Worm (Caenorhabditis elegans): ENCODE results near the gene str-149.

str-149 gene

DNA sequence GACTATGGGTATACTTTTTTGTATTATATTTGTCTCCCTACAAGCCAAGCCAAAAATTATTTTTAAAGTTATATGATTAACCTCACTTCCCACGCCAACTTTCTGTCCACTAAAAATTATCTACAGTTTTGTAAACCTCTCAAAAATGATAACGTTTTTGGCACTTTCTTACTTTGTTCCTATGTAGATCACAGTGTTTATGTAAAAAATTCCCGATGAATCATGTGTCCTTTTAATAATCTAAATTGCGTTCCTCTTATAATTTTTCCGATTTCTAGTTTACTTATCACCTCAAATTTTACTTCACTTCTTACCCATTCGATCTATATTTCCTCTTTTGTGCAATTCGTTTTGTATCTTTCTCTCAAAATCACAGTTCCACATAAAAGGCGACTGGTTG lies 31.0 kb downstream of the str-149 start:
- no peak for TF ChIP-seq ceh-45 (GFP tag; IDR thresholded peaks at IDR 0.05)
- TF ChIP-seq madf-2 (tag; optimal IDR thresholded peaks at IDR 0.05) = no peak
- no peak for TF ChIP-seq ets-4 (tag; optimal IDR thresholded peaks at IDR 0.05)
- no peak for TF ChIP-seq pax-1 (tag; optimal IDR thresholded peaks at IDR 0.05)
- no peak for TF ChIP-seq lim-6 (tag; optimal IDR thresholded peaks at IDR 0.05)
- TF ChIP-seq dve-1 (tag; optimal IDR thresholded peaks at IDR 0.05) = no peak
- no peak for TF ChIP-seq F13H6.1 (tag; optimal IDR thresholded peaks at IDR 0.05)
- no peak for TF ChIP-seq fax-1 (tag; optimal IDR thresholded peaks at IDR 0.05)
- TF ChIP-seq ahr-1 (tag; optimal IDR thresholded peaks at IDR 0.05) = no peak
- TF ChIP-seq nfya-1 (tag; optimal IDR thresholded peaks at IDR 0.05) = no peak
- no peak for TF ChIP-seq tbx-7 (tag; optimal IDR thresholded peaks at IDR 0.05)
- TF ChIP-seq ceh-18 (tag; optimal IDR thresholded peaks at IDR 0.05) = no peak
- no peak for TF ChIP-seq nhr-11 (tag; optimal IDR thresholded peaks at IDR 0.05)
- TF ChIP-seq unc-3 (GFP tag; conservative IDR thresholded peaks at IDR 0.05) = no peak
- no peak for TF ChIP-seq unc-3 (tag; optimal IDR thresholded peaks at IDR 0.05)

DNA sequence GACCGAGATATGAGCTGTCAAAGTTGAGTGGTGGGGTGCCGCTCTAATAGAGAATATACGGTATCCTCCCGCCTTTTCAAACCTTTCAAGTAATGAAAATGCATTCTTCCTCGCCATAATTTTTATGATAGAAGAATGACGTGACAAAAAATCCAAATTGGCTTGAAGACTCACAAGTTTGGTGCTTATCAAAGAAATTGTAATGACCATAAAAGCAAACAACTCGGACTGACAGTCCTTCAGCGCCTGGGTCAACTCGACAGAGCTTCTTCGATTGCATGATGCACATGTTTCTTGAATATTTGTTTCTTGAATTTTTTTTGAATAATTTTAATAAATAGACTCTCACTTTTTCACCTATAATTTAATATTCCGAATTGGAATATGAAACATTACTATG lies 32.2 kb downstream of the str-149 start:
- TF ChIP-seq F13H6.1 (tag; optimal IDR thresholded peaks at IDR 0.05) = no peak
- no peak for TF ChIP-seq lin-11 (tag; optimal IDR thresholded peaks at IDR 0.05)
- TF ChIP-seq pha-4 (tag; optimal IDR thresholded peaks at IDR 0.05) = no peak
- no peak for TF ChIP-seq ceh-30 (tag; optimal IDR thresholded peaks at IDR 0.05)
- TF ChIP-seq unc-42 (tag; optimal IDR thresholded peaks at IDR 0.05) = no peak
- no peak for TF ChIP-seq ceh-14 (tag; optimal IDR thresholded peaks at IDR 0.05)

DNA sequence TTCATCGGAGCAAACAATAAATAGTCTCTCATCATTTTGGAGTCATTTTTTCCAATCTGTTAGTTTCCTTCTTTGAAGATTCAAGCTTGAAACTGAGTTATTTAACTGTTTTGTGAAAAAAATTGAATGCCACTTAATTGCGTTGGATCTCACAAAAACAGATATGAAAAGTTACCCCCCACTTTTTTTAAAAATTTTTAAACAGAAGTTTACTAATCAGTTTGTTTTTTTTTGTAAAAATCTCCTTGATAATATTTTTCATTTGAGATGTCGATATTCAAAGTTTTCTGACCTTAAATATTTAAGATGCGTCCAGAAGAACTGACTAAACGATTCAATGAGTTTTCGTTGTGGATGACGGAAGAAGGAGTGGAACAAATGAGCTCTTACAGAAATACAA lies 33.0 kb downstream of the str-149 start, which contains the start of gene Y32B12C.1:
TSS of gene Y32B12C.1 (plus strand) at position 301 of the 400 bp plus-strand sequence.
- TF ChIP-seq tbx-2 (tag; optimal IDR thresholded peaks at IDR 0.05) = no peak
- no peak for TF ChIP-seq ztf-16 (tag; optimal IDR thresholded peaks at IDR 0.05)
- no peak for TF ChIP-seq pros-1 (tag; optimal IDR thresholded peaks at IDR 0.05)
- no peak for TF ChIP-seq eyg-1 (tag; optimal IDR thresholded peaks at IDR 0.05)
- no peak for TF ChIP-seq ceh-14 (tag; optimal IDR thresholded peaks at IDR 0.05)
- TF ChIP-seq zip-5 (tag; optimal IDR thresholded peaks at IDR 0.05) = no peak
- TF ChIP-seq ceh-2 (tag; optimal IDR thresholded peaks at IDR 0.05) = no peak
- no peak for TF ChIP-seq hlh-6 (tag; optimal IDR thresholded peaks at IDR 0.05)
- no peak for TF ChIP-seq C38D4.7 (GFP tag; optimal IDR thresholded peaks at IDR 0.05)
- no peak for TF ChIP-seq tbx-7 (tag; optimal IDR thresholded peaks at IDR 0.05)
- TF ChIP-seq ceh-34 (tag; optimal IDR thresholded peaks at IDR 0.05) = no peak
- TF ChIP-seq unc-3 (GFP tag; conservative IDR thresholded peaks at IDR 0.05) = no peak
- no peak for TF ChIP-seq unc-3 (tag; optimal IDR thresholded peaks at IDR 0.05)
- TF ChIP-seq unc-86 (tag; optimal IDR thresholded peaks at IDR 0.05) = no peak
- TF ChIP-seq C08G9.2 (tag; optimal IDR thresholded peaks at IDR 0.05) = no peak
- no peak for TF ChIP-seq T23F11.4 (GFP tag; optimal IDR thresholded peaks at IDR 0.05)

DNA sequence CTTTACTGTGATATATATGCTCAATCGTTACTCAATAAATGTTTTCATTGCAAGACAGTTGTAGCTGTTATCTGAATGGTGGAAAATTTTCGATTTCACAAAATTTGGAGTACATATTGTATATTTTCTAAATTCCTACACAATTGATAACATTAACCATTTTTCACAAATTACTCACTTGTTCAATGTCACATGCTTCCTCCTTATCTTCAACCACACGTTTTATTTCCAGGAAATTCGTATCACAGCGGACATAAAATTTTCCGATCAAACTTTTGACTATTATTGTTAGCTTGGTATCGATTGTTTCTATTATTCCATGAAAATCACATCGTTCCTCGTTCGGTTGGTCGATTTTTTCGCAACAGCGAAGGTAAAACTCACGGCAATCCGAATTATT lies 35.2 kb downstream of the str-149 start:
- TF ChIP-seq pag-3 (tag; optimal IDR thresholded peaks at IDR 0.05; ENCODE audit: borderline replicate concordance) (no peak), unc-55 (GFP tag; optimal IDR thresholded peaks at IDR 0.05) (no peak), sox-4 (tag; optimal IDR thresholded peaks at IDR 0.05) (no peak), ceh-6 (GFP tag; optimal IDR thresholded peaks at IDR 0.05) (no peak), hlh-30 (tag; optimal IDR thresholded peaks at IDR 0.05; ENCODE audit: insufficient read depth) (no peak), unc-42 (tag; optimal IDR thresholded peaks at IDR 0.05) (no peak), rnt-1 (tag; optimal IDR thresholded peaks at IDR 0.05) (no peak), ttx-3 (tag; optimal IDR thresholded peaks at IDR 0.05) (no peak), K02D7.2 (tag; optimal IDR thresholded peaks at IDR 0.05) (no peak), K09A11.1 (tag; optimal IDR thresholded peaks at IDR 0.05; ENCODE audit: insufficient read depth) (no peak), unc-3 (GFP tag; conservative IDR thresholded peaks at IDR 0.05) (no peak), unc-3 (tag; optimal IDR thresholded peaks at IDR 0.05) (no peak), elt-4 (tag; optimal IDR thresholded peaks at IDR 0.05) (no peak), pat-9 (tag; optimal IDR thresholded peaks at IDR 0.05) (no peak), hlh-15 (tag; optimal IDR thresholded peaks at IDR 0.05) (no peak), ama-1 (optimal IDR thresholded peaks at IDR 0.05) (no peak), zip-5 (tag; optimal IDR thresholded peaks at IDR 0.05) (no peak), nfya-1 (tag; optimal IDR thresholded peaks at IDR 0.05) (no peak), C38D4.7 (GFP tag; optimal IDR thresholded peaks at IDR 0.05) (no peak), dve-1 (tag; optimal IDR thresholded peaks at IDR 0.05) (no peak)

Data from whole organism, late embryonic.